Worm (Caenorhabditis elegans) whole organism, L1 larva: ENCODE data around the gene btb-6.

Experiments
- ama-1 ChIP-seq: fragments of 150-350 bp; optimal IDR thresholded peaks from 2 replicates; lab custom pipeline; 2014
- efl-1 ChIP-seq, 4 experiments: fragments of 150-350 bp; optimal IDR thresholded peaks in 3 of 4; peaks in 1 of 4; 1 replicate in 1 of 4; 2 replicates in 3 of 4; lab custom pipeline; 2014; ENCODE audit warnings: missing biosample characterization in 2 of 4, missing genetic modification characterization in 2 of 4, missing genetic modification reagents in 2 of 4
- lin-39 ChIP-seq: fragments of 150-350 bp; optimal IDR thresholded peaks from 2 replicates; lab custom pipeline; 2014; ENCODE audit warnings: missing biosample characterization, missing genetic modification reagents, missing genetic modification characterization
- mab-9 ChIP-seq: fragments of 200-800 bp; sonication (Bioruptor generic); IDR thresholded peaks from 2 replicates; pipeline ENCODE4 v1.3.6; 2022; ENCODE audit warnings: missing genetic modification reagents, missing genetic modification characterization, missing compliant biosample characterization
- nhr-71 ChIP-seq: sonication (generic microtip); optimal IDR thresholded peaks from 2 replicates; lab custom pipeline; 2016; ENCODE audit warnings: mild to moderate bottlenecking, missing genetic modification characterization, moderate library complexity, missing compliant biosample characterization
- nhr-90 ChIP-seq: sonication (generic microtip); optimal IDR thresholded peaks from 2 replicates; lab custom pipeline; 2016; ENCODE audit warnings: mild to moderate bottlenecking, missing genetic modification characterization, missing compliant biosample characterization; ENCODE audit not compliant: poor library complexity
- pqm-1 ChIP-seq: sonication (generic microtip); optimal IDR thresholded peaks from 3 replicates; lab custom pipeline; 2017; ENCODE audit warnings: missing biosample characterization, missing genetic modification characterization
- unc-86 ChIP-seq: sonication (generic microtip); optimal IDR thresholded peaks from 2 replicates; lab custom pipeline; 2016; ENCODE audit warnings: missing genetic modification characterization, missing compliant biosample characterization

DNA sequence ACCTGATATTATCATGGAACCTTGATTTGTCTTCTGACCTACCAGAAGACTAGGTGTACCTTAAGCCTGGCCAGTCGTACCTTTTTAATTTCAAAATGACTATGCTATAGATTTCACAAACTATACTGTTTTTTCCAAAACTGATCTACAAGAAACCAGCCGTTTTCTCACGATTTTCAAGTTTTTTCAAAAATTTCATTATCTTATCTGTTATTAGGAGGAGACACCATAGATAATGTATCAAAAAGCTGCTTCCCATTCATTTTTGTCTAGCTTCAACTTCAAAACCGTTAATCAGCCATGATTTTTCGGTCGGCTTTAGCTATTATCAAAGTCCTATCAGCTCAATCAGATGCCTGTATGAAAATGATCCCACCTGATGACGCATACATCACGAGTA, 27.4 kb downstream of the btb-6 start, which contains the start of gene F36H5.12:
- TF ChIP-seq nhr-90 (no peak), efl-1 (optimal IDR thresholded peaks at IDR 0.05; lab: Kevin White, UChicago) (no peak), efl-1 (GFP tag; optimal IDR thresholded peaks at IDR 0.05 in 1 of 2; lab: Kevin White, UChicago) (no peak), nhr-71 (tag; lab: Kevin White, UChicago) (no peak), lin-39 (tag; lab: Kevin White, UChicago) (no peak), pqm-1 (tag; lab: Kevin White, UChicago) (no peak), ama-1 (lab: Kevin White, UChicago) (no peak), unc-86 (tag; lab: Kevin White, UChicago) (no peak), mab-9 (GFP tag; lab: Robert Waterston, UW) (no peak)
